Fruit fly (Drosophila melanogaster) whole organism, wandering third instar larva: ENCODE measurements around the gene CG46515.
"Not testable (repeated sequence)": the region's sequence is repeated elsewhere in the genome, so short reads cannot be mapped to it uniquely, and the experiment has no call there.

ENCODE experiments used
- br ChIP-seq: fragments of 200-800 bp; sonication (Bioruptor generic); optimal IDR thresholded peaks from 2 replicates; lab custom pipeline; 2016; ENCODE audit warnings: missing biosample characterization, missing genetic modification characterization
- rgr ChIP-seq: fragments of 200-800 bp; sonication (Bioruptor generic); optimal IDR thresholded peaks from 3 replicates; lab custom pipeline; 2016; ENCODE audit warnings: missing biosample characterization, mild to moderate bottlenecking, missing genetic modification characterization
- sv ChIP-seq: fragments of 200-800 bp; sonication (Bioruptor generic); optimal IDR thresholded peaks from 3 replicates; lab custom pipeline; 2016; ENCODE audit warnings: missing biosample characterization, missing genetic modification characterization

DNA sequence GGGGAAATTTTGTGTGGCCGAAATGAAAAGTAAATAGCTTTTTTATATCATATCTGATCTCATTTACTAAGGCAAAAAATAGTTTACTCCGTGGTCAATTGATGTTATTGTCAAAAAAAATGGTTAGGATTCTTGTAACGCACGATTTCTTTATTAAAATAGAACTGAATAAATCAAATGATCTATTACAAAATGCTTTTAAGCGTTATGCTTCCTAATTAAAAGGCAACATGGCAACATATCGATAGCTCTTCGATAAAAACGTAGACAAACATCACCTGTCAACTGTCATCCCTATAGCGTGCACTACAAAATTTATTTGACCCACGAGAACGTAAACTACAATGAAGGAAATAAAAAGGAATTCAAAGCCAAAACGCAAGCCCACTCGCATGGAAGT is 24.8 kb upstream of the CG46515 start, which contains the start of gene CG46510:
- TF ChIP-seq br; sv (GFP tag; lab: Kevin White, UChicago); rgr (GFP tag; lab: Kevin White, UChicago): not testable (repeated sequence)
